Fruit fly (Drosophila melanogaster): ENCODE data around the gene CG15535.

Gene CG15535

dm6 chr3R:30413795-30414194, 9.9 kb downstream of the CG15535 start (continued):
- TF ChIP-seq Hr38 (GFP tag; optimal IDR thresholded peaks at IDR 0.05) (no peak), Ets96B (tag; optimal IDR thresholded peaks at IDR 0.05) (peak; percentile 40), CG3032 (tag; optimal IDR thresholded peaks at IDR 0.05) (no peak), vri (GFP tag; optimal IDR thresholded peaks at IDR 0.05) (peak; percentile 33), CG1621 (tag; optimal IDR thresholded peaks at IDR 0.05) (peak; percentile 6), CG6808 (GFP tag; optimal IDR thresholded peaks at IDR 0.05) (peak; percentile 35), CG10631 (GFP tag; optimal IDR thresholded peaks at IDR 0.05) (peak; percentile 22), fd59A (GFP tag; optimal IDR thresholded peaks at IDR 0.05) (no peak), OdsH (GFP tag; optimal IDR thresholded peaks at IDR 0.05) (peak; percentile 52), Eip78C (GFP tag) (peak; percentile 78), ss (GFP tag; optimal IDR thresholded peaks at IDR 0.05) (peak in 1 of 2 experiments; percentile 27), Sox102F (GFP tag; optimal IDR thresholded peaks at IDR 0.05) (peak; percentile 56), CG3919 (GFP tag; optimal IDR thresholded peaks at IDR 0.05) (peak; percentile 69), Lpt (GFP tag; optimal IDR thresholded peaks at IDR 0.05) (no peak), CG6792 (GFP tag; optimal IDR thresholded peaks at IDR 0.05) (peak; percentile 66), salr (GFP tag; optimal IDR thresholded peaks at IDR 0.05) (no peak), CG9139 (GFP tag; optimal IDR thresholded peaks at IDR 0.05) (no peak), achi (GFP tag; optimal IDR thresholded peaks at IDR 0.05) (peak; percentile 49), CG11294 (GFP tag; IDR thresholded peaks at IDR 0.05) (no peak), dsx (GFP tag; optimal IDR thresholded peaks at IDR 0.05; ENCODE audit: poor library complexity, severe bottlenecking) (no peak), Eip93F (GFP tag; optimal IDR thresholded peaks at IDR 0.05) (no peak), spab (GFP tag; optimal IDR thresholded peaks at IDR 0.05) (peak; percentile 18), CG4318 (GFP tag; optimal IDR thresholded peaks at IDR 0.05) (no peak), CG8119 (GFP tag; IDR thresholded peaks at IDR 0.05) (no peak), CG8319 (GFP tag; optimal IDR thresholded peaks at IDR 0.05) (peak; percentile 20), Smox (GFP tag; optimal IDR thresholded peaks at IDR 0.05) (peak; percentile 49), esn (GFP tag; optimal IDR thresholded peaks at IDR 0.05) (peak; percentile 70), dac (GFP tag; optimal IDR thresholded peaks at IDR 0.05) (no peak), CG11762 (GFP tag; optimal IDR thresholded peaks at IDR 0.05; ENCODE audit: insufficient read depth) (peak; percentile 14), CG6276 (GFP tag; optimal IDR thresholded peaks at IDR 0.05) (no peak), Met (GFP tag; optimal IDR thresholded peaks at IDR 0.05) (no peak), topi (GFP tag; optimal IDR thresholded peaks at IDR 0.05) (peak; percentile 72), CG31627 (GFP tag; optimal IDR thresholded peaks at IDR 0.05) (peak; percentile 71), svp (GFP tag) (peak; percentile 80)

- TF ChIP-seq Hr4 (GFP tag; optimal IDR thresholded peaks at IDR 0.05) (no peak), CG6792 (GFP tag; optimal IDR thresholded peaks at IDR 0.05) (no peak), CG8119 (GFP tag; IDR thresholded peaks at IDR 0.05) (no peak), CG8632 (GFP tag; optimal IDR thresholded peaks at IDR 0.05) (no peak), fd85E (GFP tag; optimal IDR thresholded peaks at IDR 0.05) (no peak), CG11762 (GFP tag; optimal IDR thresholded peaks at IDR 0.05; ENCODE audit: insufficient read depth) (no peak), CG6808 (GFP tag; optimal IDR thresholded peaks at IDR 0.05) (no peak), CG9139 (GFP tag; optimal IDR thresholded peaks at IDR 0.05) (no peak), Sox14 (GFP tag; optimal IDR thresholded peaks at IDR 0.05) (no peak), vri (GFP tag; optimal IDR thresholded peaks at IDR 0.05) (no peak), Eip75B (GFP tag; optimal IDR thresholded peaks at IDR 0.05) (no peak)
Measured at dm6 chr3R:30406482-30406881, 17.2 kb downstream of the CG15535 start.

- peak; percentile 31 for TF ChIP-seq Eip78C (GFP tag)
- no peak for TF ChIP-seq lz (GFP tag; optimal IDR thresholded peaks at IDR 0.05)
Measured at dm6 chr3R:30393909-30394308, 29.8 kb downstream of the CG15535 start.
